Worm (Caenorhabditis elegans): ENCODE data around the gene Y36E3A.2.

- no peak for TF ChIP-seq lin-39 (tag; optimal IDR thresholded peaks at IDR 0.05)
- no peak for TF ChIP-seq ztf-11 (tag; optimal IDR thresholded peaks at IDR 0.05)
- TF ChIP-seq nhr-11 (tag; optimal IDR thresholded peaks at IDR 0.05), result no peak
- no peak for TF ChIP-seq nhr-12 (tag; optimal IDR thresholded peaks at IDR 0.05)
- no peak for TF ChIP-seq unc-55 (GFP tag; optimal IDR thresholded peaks at IDR 0.05)
- no peak for TF ChIP-seq mab-5 (tag; optimal IDR thresholded peaks at IDR 0.05)
- no peak for TF ChIP-seq Y55F3AM.14 (GFP tag; optimal IDR thresholded peaks at IDR 0.05)
- TF ChIP-seq mdl-1 (tag; optimal IDR thresholded peaks at IDR 0.05), result no peak
- TF ChIP-seq fos-1 (tag; optimal IDR thresholded peaks at IDR 0.05), result no peak
- no peak for TF ChIP-seq dmd-4 (tag; optimal IDR thresholded peaks at IDR 0.05)
Measured at ce11 chrV:15454322-15454721, 28.5 kb downstream of the Y36E3A.2 start.

Data from whole organism, L2 larva.